Worm (Caenorhabditis elegans): Measurements from ENCODE around the gene ipla-2.

Gene ipla-2

ce11 chrX:9798530-9798929 is 39.3 kb downstream of the ipla-2 start, which contains the start of gene F36G3.3:
Gene F36G3.3, plus strand, starts transcription at chrX:9798835.
- no peak for TF ChIP-seq hmbx-1 (tag; optimal IDR thresholded peaks at IDR 0.05)
- no peak for TF ChIP-seq tbx-11 (GFP tag; IDR thresholded peaks at IDR 0.05)
- no peak for TF ChIP-seq B0310.2 (tag; optimal IDR thresholded peaks at IDR 0.05)
- no peak for TF ChIP-seq aly-1 (tag; optimal IDR thresholded peaks at IDR 0.05)
- no peak for TF ChIP-seq hnd-1 (tag; optimal IDR thresholded peaks at IDR 0.05)
- no peak for TF ChIP-seq F13C5.2 (tag; optimal IDR thresholded peaks at IDR 0.05)
- TF ChIP-seq ets-7 (tag; optimal IDR thresholded peaks at IDR 0.05) = no peak
- no peak for TF ChIP-seq tbx-37 (GFP tag; conservative IDR thresholded peaks at IDR 0.05)
- TF ChIP-seq pes-1 (GFP tag; IDR thresholded peaks at IDR 0.05) = no peak
- TF ChIP-seq ceh-36 (tag; optimal IDR thresholded peaks at IDR 0.05) = no peak
- no peak for TF ChIP-seq ceh-13 (GFP tag; optimal IDR thresholded peaks at IDR 0.05)
- TF ChIP-seq tra-4 (tag; optimal IDR thresholded peaks at IDR 0.05) = no peak

- no peak for TF ChIP-seq F13C5.2 (tag; optimal IDR thresholded peaks at IDR 0.05)
- no peak for TF ChIP-seq aly-1 (tag; optimal IDR thresholded peaks at IDR 0.05)
- no peak for TF ChIP-seq B0310.2 (tag; optimal IDR thresholded peaks at IDR 0.05)
- no peak for TF ChIP-seq ceh-36 (tag; optimal IDR thresholded peaks at IDR 0.05)
- no peak for TF ChIP-seq pes-1 (GFP tag; IDR thresholded peaks at IDR 0.05)
- no peak for TF ChIP-seq tbx-37 (GFP tag; conservative IDR thresholded peaks at IDR 0.05)
- TF ChIP-seq hmbx-1 (tag; optimal IDR thresholded peaks at IDR 0.05) = no peak
- TF ChIP-seq ama-1 (optimal IDR thresholded peaks at IDR 0.05) = no peak
- TF ChIP-seq tra-4 (tag; optimal IDR thresholded peaks at IDR 0.05) = no peak
- TF ChIP-seq sea-1 (GFP tag; conservative IDR thresholded peaks at IDR 0.05) = no peak
- TF ChIP-seq tbx-11 (GFP tag; IDR thresholded peaks at IDR 0.05) = no peak
- no peak for TF ChIP-seq ets-7 (tag; optimal IDR thresholded peaks at IDR 0.05)
- TF ChIP-seq scrt-1 (GFP tag; IDR thresholded peaks at IDR 0.05) = no peak
- TF ChIP-seq flt-1 (GFP tag; IDR thresholded peaks at IDR 0.05) = no peak
- TF ChIP-seq hmg-4 (GFP tag; optimal IDR thresholded peaks at IDR 0.05) = no peak
- no peak for TF ChIP-seq hnd-1 (tag; optimal IDR thresholded peaks at IDR 0.05)
Observed at ce11 chrX:9796063-9796462, 41.8 kb downstream of the ipla-2 start.

ce11 chrX:9795579-9795978 is 42.3 kb downstream of the ipla-2 start:
- no peak for TF ChIP-seq tbx-37 (GFP tag; conservative IDR thresholded peaks at IDR 0.05)

- TF ChIP-seq hnd-1 (tag; optimal IDR thresholded peaks at IDR 0.05) (no peak), ets-7 (tag; optimal IDR thresholded peaks at IDR 0.05) (no peak)
Observed at ce11 chrX:9794173-9794572, 43.7 kb downstream of the ipla-2 start, which contains the start of gene F36G3.2. Gene F36G3.2, minus strand, starts transcription at chrX:9794273.

- TF ChIP-seq tra-4 (tag; optimal IDR thresholded peaks at IDR 0.05) (no peak), ama-1 (optimal IDR thresholded peaks at IDR 0.05) (no peak), pes-1 (GFP tag; IDR thresholded peaks at IDR 0.05) (no peak), aly-1 (tag; optimal IDR thresholded peaks at IDR 0.05) (no peak), scrt-1 (GFP tag; IDR thresholded peaks at IDR 0.05) (no peak), ceh-13 (GFP tag; optimal IDR thresholded peaks at IDR 0.05) (no peak), flt-1 (GFP tag; IDR thresholded peaks at IDR 0.05) (no peak), F13C5.2 (tag; optimal IDR thresholded peaks at IDR 0.05) (no peak), hnd-1 (tag; optimal IDR thresholded peaks at IDR 0.05) (no peak), hmg-4 (GFP tag; optimal IDR thresholded peaks at IDR 0.05) (no peak), sea-1 (GFP tag; conservative IDR thresholded peaks at IDR 0.05) (no peak), tbx-11 (GFP tag; IDR thresholded peaks at IDR 0.05) (no peak)
Observed at ce11 chrX:9789110-9789509, 48.7 kb downstream of the ipla-2 start, which contains the start of gene F36G3.1. Gene F36G3.1, minus strand, starts transcription at chrX:9789210.

- TF ChIP-seq B0310.2 (tag; optimal IDR thresholded peaks at IDR 0.05) (no peak), scrt-1 (GFP tag; IDR thresholded peaks at IDR 0.05) (no peak), flt-1 (GFP tag; IDR thresholded peaks at IDR 0.05) (no peak), hnd-1 (tag; optimal IDR thresholded peaks at IDR 0.05) (no peak), ama-1 (optimal IDR thresholded peaks at IDR 0.05) (no peak), hmg-4 (GFP tag; optimal IDR thresholded peaks at IDR 0.05) (no peak), F13C5.2 (tag; optimal IDR thresholded peaks at IDR 0.05) (no peak), sea-1 (GFP tag; conservative IDR thresholded peaks at IDR 0.05) (no peak), tbx-37 (GFP tag; conservative IDR thresholded peaks at IDR 0.05) (no peak)
Observed at ce11 chrX:9785865-9786264, 52.0 kb downstream of the ipla-2 start.

Measured in whole organism, early embryonic.